Fruit fly (Drosophila melanogaster) whole organism, embryonic: ENCODE measurements around the gene CG9839.

Source experiments
- B-H1 ChIP-seq: fragments of 200-800 bp; sonication (Bioruptor generic); IDR thresholded peaks from 3 replicates; pipeline ENCODE4 v1.3.6; 2022; ENCODE audit warnings: missing biosample characterization, missing genetic modification characterization
- Blimp-1 ChIP-seq: fragments of 200-800 bp; sonication (Bioruptor generic); optimal IDR thresholded peaks from 3 replicates; lab custom pipeline; 2018; ENCODE audit warnings: missing biosample characterization, missing genetic modification characterization, mild to moderate bottlenecking, moderate library complexity, missing genetic modification reagents
- CG10209 ChIP-seq: fragments of 200-800 bp; sonication (Bioruptor generic); optimal IDR thresholded peaks from 3 replicates; lab custom pipeline; 2017; ENCODE audit warnings: missing biosample characterization, mild to moderate bottlenecking, missing genetic modification characterization, missing genetic modification reagents
- CG10321 ChIP-seq: fragments of 200-800 bp; sonication (Bioruptor generic); IDR thresholded peaks from 2 replicates; pipeline ENCODE4 v1.3.6; 2022; ENCODE audit warnings: missing biosample characterization, missing genetic modification characterization
- CG12155 ChIP-seq: fragments of 200-800 bp; sonication (Bioruptor generic); optimal IDR thresholded peaks from 3 replicates; lab custom pipeline; 2016; ENCODE audit warnings: missing biosample characterization, missing genetic modification characterization
- CG17802 ChIP-seq: fragments of 200-800 bp; sonication (Bioruptor generic); optimal IDR thresholded peaks from 2 replicates; lab custom pipeline; 2018; ENCODE audit warnings: missing biosample characterization, mild to moderate bottlenecking, missing genetic modification characterization, moderate library complexity
- CG18619 ChIP-seq: fragments of 200-800 bp; sonication (Bioruptor generic); optimal IDR thresholded peaks from 3 replicates; lab custom pipeline; 2017; ENCODE audit warnings: missing biosample characterization, mild to moderate bottlenecking, missing genetic modification characterization
- CG30431 ChIP-seq: fragments of 200-800 bp; sonication (Bioruptor generic); optimal IDR thresholded peaks from 2 replicates; lab custom pipeline; 2017; ENCODE audit warnings: missing biosample characterization, missing genetic modification characterization
- CG31365 ChIP-seq: fragments of 200-800 bp; sonication (Bioruptor generic); optimal IDR thresholded peaks from 2 replicates; lab custom pipeline; 2018; ENCODE audit warnings: missing biosample characterization, mild to moderate bottlenecking, missing genetic modification characterization
- CG31441 ChIP-seq: fragments of 200-800 bp; sonication (Bioruptor generic); IDR thresholded peaks from 2 replicates; pipeline ENCODE4 v1.3.6; 2022; ENCODE audit warnings: missing biosample characterization, missing genetic modification characterization
- CG32767 ChIP-seq: fragments of 200-800 bp; sonication (Bioruptor generic); IDR thresholded peaks from 2 replicates; pipeline ENCODE4 v1.3.6; 2022; ENCODE audit warnings: missing biosample characterization, missing genetic modification characterization
- CG3281 ChIP-seq: fragments of 200-800 bp; sonication (Bioruptor generic); optimal IDR thresholded peaks from 3 replicates; lab custom pipeline; 2017; ENCODE audit warnings: missing biosample characterization, mild to moderate bottlenecking, missing genetic modification characterization
- CG33213 ChIP-seq: fragments of 200-800 bp; sonication (Bioruptor generic); optimal IDR thresholded peaks from 3 replicates; lab custom pipeline; 2016; ENCODE audit warnings: missing biosample characterization, missing genetic modification characterization
- CG3407 ChIP-seq: fragments of 200-800 bp; sonication (Bioruptor generic); optimal IDR thresholded peaks from 2 replicates; lab custom pipeline; 2018; ENCODE audit warnings: missing biosample characterization, mild to moderate bottlenecking, missing genetic modification characterization
- CG34224 ChIP-seq: fragments of 200-800 bp; sonication (Bioruptor generic); IDR thresholded peaks from 3 replicates; pipeline ENCODE4 v1.3.6; 2022; ENCODE audit warnings: missing biosample characterization, missing genetic modification characterization; ENCODE audit not compliant: partially characterized antibody
- CG4820 ChIP-seq: fragments of 200-800 bp; sonication (Bioruptor generic); optimal IDR thresholded peaks from 3 replicates; lab custom pipeline; 2016; ENCODE audit warnings: missing biosample characterization, missing genetic modification characterization
- CG6254 ChIP-seq: fragments of 200-800 bp; sonication (Bioruptor generic); optimal IDR thresholded peaks from 3 replicates; lab custom pipeline; 2017; ENCODE audit warnings: mild to moderate bottlenecking, missing biosample characterization, missing genetic modification reagents, missing genetic modification characterization
- CG7745 ChIP-seq: fragments of 200-800 bp; sonication (Bioruptor generic); optimal IDR thresholded peaks from 2 replicates; lab custom pipeline; 2018; ENCODE audit warnings: missing biosample characterization, mild to moderate bottlenecking, missing genetic modification characterization, moderate library complexity
- CG8944 ChIP-seq: fragments of 200-800 bp; sonication (Bioruptor generic); optimal IDR thresholded peaks from 3 replicates; lab custom pipeline; 2016; ENCODE audit warnings: missing biosample characterization, missing genetic modification characterization
- CHES-1-like ChIP-seq: fragments of 200-800 bp; sonication (Bioruptor generic); optimal IDR thresholded peaks from 2 replicates; lab custom pipeline; 2016; ENCODE audit warnings: missing biosample characterization, missing genetic modification characterization
- Elba2 ChIP-seq: fragments of 200-800 bp; sonication (Bioruptor generic); optimal IDR thresholded peaks from 3 replicates; lab custom pipeline; 2016; ENCODE audit warnings: missing biosample characterization, missing genetic modification characterization
- Ets97D ChIP-seq: fragments of 200-800 bp; sonication (Bioruptor generic); optimal IDR thresholded peaks from 3 replicates; lab custom pipeline; 2016; ENCODE audit warnings: missing biosample characterization, missing genetic modification characterization
- H15 ChIP-seq: fragments of 200-800 bp; sonication (Bioruptor generic); IDR thresholded peaks from 3 replicates; pipeline ENCODE4 v1.3.6; 2022; ENCODE audit warnings: missing biosample characterization, missing genetic modification characterization
- H2.0 ChIP-seq: fragments of 200-800 bp; sonication (Bioruptor generic); IDR thresholded peaks from 2 replicates; pipeline ENCODE4 v1.3.6; 2022; ENCODE audit warnings: missing biosample characterization, missing genetic modification characterization
- HLHmδ ChIP-seq: fragments of 200-800 bp; sonication (Bioruptor generic); optimal IDR thresholded peaks from 2 replicates; lab custom pipeline; 2018; ENCODE audit warnings: missing biosample characterization, mild to moderate bottlenecking, missing genetic modification characterization, moderate library complexity
- HmgD ChIP-seq: fragments of 200-800 bp; sonication (Bioruptor generic); optimal IDR thresholded peaks from 3 replicates; lab custom pipeline; 2016; ENCODE audit warnings: missing biosample characterization, missing genetic modification characterization
- Hmr ChIP-seq: fragments of 200-800 bp; sonication (Bioruptor generic); optimal IDR thresholded peaks from 3 replicates; lab custom pipeline; 2017; ENCODE audit warnings: mild to moderate bottlenecking, missing biosample characterization, missing genetic modification reagents, missing genetic modification characterization
- Max ChIP-seq: fragments of 200-800 bp; sonication (Bioruptor generic); optimal IDR thresholded peaks from 2 replicates; lab custom pipeline; 2016; ENCODE audit warnings: missing biosample characterization, mild to moderate bottlenecking, missing genetic modification characterization
- Oli ChIP-seq: fragments of 200-800 bp; sonication (Bioruptor generic); optimal IDR thresholded peaks from 2 replicates; lab custom pipeline; 2018; ENCODE audit warnings: missing biosample characterization, mild to moderate bottlenecking, missing genetic modification characterization, moderate library complexity
- Optix ChIP-seq: fragments of 200-800 bp; sonication (Bioruptor generic); IDR thresholded peaks from 3 replicates; pipeline ENCODE4 v1.3.6; 2022; ENCODE audit warnings: missing biosample characterization, missing genetic modification characterization
- Poxn ChIP-seq: fragments of 200-800 bp; sonication (Bioruptor generic); IDR thresholded peaks from 2 replicates; pipeline ENCODE4 v1.3.6; 2022; ENCODE audit warnings: missing biosample characterization, missing genetic modification characterization
- Ssrp ChIP-seq: fragments of 200-800 bp; sonication (Bioruptor generic); optimal IDR thresholded peaks from 2 replicates; lab custom pipeline; 2018; ENCODE audit warnings: missing biosample characterization, mild to moderate bottlenecking, missing genetic modification characterization, moderate library complexity
- Stat92E ChIP-seq, 3 experiments: fragments of >200 bp in 2 of 3; fragments of 200-800 bp in 1 of 3; sonication (Bioruptor generic) in 1 of 3; optimal IDR thresholded peaks; 2 replicates each; lab custom pipeline; 2017 to 2019; ENCODE audit warnings: missing biosample characterization in 3 of 3, missing genetic modification characterization in 3 of 3, mild to moderate bottlenecking in 1 of 3, moderate library complexity in 1 of 3
- Vsx1 ChIP-seq: fragments of 200-800 bp; sonication (Bioruptor generic); optimal IDR thresholded peaks from 2 replicates; lab custom pipeline; 2017; ENCODE audit warnings: missing biosample characterization, mild to moderate bottlenecking, missing genetic modification characterization, missing genetic modification reagents
- ab ChIP-seq: fragments of 200-800 bp; sonication (Bioruptor generic); optimal IDR thresholded peaks from 2 replicates; lab custom pipeline; 2016; ENCODE audit warnings: missing biosample characterization, missing genetic modification characterization
- ara ChIP-seq: fragments of 200-800 bp; sonication (Bioruptor generic); IDR thresholded peaks from 2 replicates; pipeline ENCODE4 v1.3.6; 2022; ENCODE audit warnings: missing biosample characterization, missing genetic modification characterization
- bab2 ChIP-seq: fragments of 200-800 bp; sonication (Bioruptor generic); optimal IDR thresholded peaks from 2 replicates; lab custom pipeline; 2016; ENCODE audit warnings: missing biosample characterization, missing genetic modification characterization
- br ChIP-seq: fragments of >200 bp; optimal IDR thresholded peaks from 2 replicates; lab custom pipeline; 2017
- btn ChIP-seq: fragments of 200-800 bp; sonication (Bioruptor generic); optimal IDR thresholded peaks from 2 replicates; lab custom pipeline; 2016; ENCODE audit warnings: missing biosample characterization, missing genetic modification characterization
- croc ChIP-seq: fragments of 200-800 bp; sonication (Bioruptor generic); conservative IDR thresholded peaks from 3 replicates; pipeline ENCODE4 v1.3.6; 2022; ENCODE audit warnings: missing biosample characterization, missing genetic modification characterization
- mld ChIP-seq: fragments of 200-800 bp; sonication (Bioruptor generic); IDR thresholded peaks from 3 replicates; pipeline ENCODE4 v1.3.6; 2022; ENCODE audit warnings: missing biosample characterization, missing genetic modification characterization; ENCODE audit not compliant: partially characterized antibody
- nom ChIP-seq: fragments of 200-800 bp; sonication (Bioruptor generic); optimal IDR thresholded peaks from 2 replicates; lab custom pipeline; 2017; ENCODE audit warnings: missing biosample characterization, missing genetic modification characterization, mild to moderate bottlenecking, moderate library complexity, missing genetic modification reagents
- pnt ChIP-seq: fragments of 200-800 bp; sonication (Bioruptor generic); optimal IDR thresholded peaks from 3 replicates; lab custom pipeline; 2016; ENCODE audit warnings: missing biosample characterization, missing genetic modification characterization
- ro ChIP-seq: fragments of 200-800 bp; sonication (Bioruptor generic); IDR thresholded peaks from 2 replicates; pipeline ENCODE4 v1.3.6; 2022; ENCODE audit warnings: missing biosample characterization, missing genetic modification characterization
- row ChIP-seq: fragments of 200-800 bp; sonication (Bioruptor generic); IDR thresholded peaks from 3 replicates; pipeline ENCODE4 v1.3.6; 2022; ENCODE audit warnings: missing biosample characterization, missing genetic modification characterization
- run ChIP-seq: fragments of 200-800 bp; sonication (Bioruptor generic); optimal IDR thresholded peaks from 3 replicates; lab custom pipeline; 2018; ENCODE audit warnings: missing biosample characterization, mild to moderate bottlenecking, missing genetic modification characterization
- sim ChIP-seq: fragments of 200-800 bp; sonication (Bioruptor generic); IDR thresholded peaks from 2 replicates; pipeline ENCODE4 v1.3.6; 2022; ENCODE audit warnings: missing biosample characterization, missing genetic modification characterization
- slbo ChIP-seq: fragments of 200-800 bp; sonication (Bioruptor generic); IDR thresholded peaks from 2 replicates; pipeline ENCODE4 v1.3.6; 2022; ENCODE audit warnings: missing biosample characterization, missing genetic modification characterization
- stc ChIP-seq: fragments of 200-800 bp; sonication (Bioruptor generic); IDR thresholded peaks from 2 replicates; pipeline ENCODE4 v1.3.6; 2022; ENCODE audit warnings: missing biosample characterization, missing genetic modification characterization
- unpg ChIP-seq: fragments of 200-800 bp; sonication (Bioruptor generic); optimal IDR thresholded peaks from 3 replicates; lab custom pipeline; 2018; ENCODE audit warnings: missing biosample characterization, mild to moderate bottlenecking, missing genetic modification characterization, moderate library complexity

The CG9839 gene

dm6 chr3R:8849373-8850228 is 44.0 kb upstream of the CG9839 start (continued):
- TF ChIP-seq slbo (GFP tag; lab: Robert Waterston, UW): peak; percentile 43; the same call in 1 of the 2 replicates
- peak; percentile 43 for TF ChIP-seq Blimp-1 (GFP tag; lab: Kevin White, UChicago)
- no peak for TF ChIP-seq bab2
- no peak for TF ChIP-seq CG30431 (GFP tag; lab: Kevin White, UChicago)
- TF ChIP-seq ro (GFP tag; lab: Robert Waterston, UW): no peak
- peak; percentile 47 for TF ChIP-seq ara
- TF ChIP-seq stc (GFP tag; lab: Robert Waterston, UW): no peak
- no peak for TF ChIP-seq CG10321 (GFP tag; lab: Robert Waterston, UW)
- TF ChIP-seq br (lab: Kevin White, UChicago): no peak
- no peak for TF ChIP-seq Elba2 (GFP tag; lab: Kevin White, UChicago)
- 0 out of 2 replicates have a peak, but pooled peaks have one; percentile 24 for TF ChIP-seq H2.0
- no peak for TF ChIP-seq btn (GFP tag; lab: Kevin White, UChicago)
- TF ChIP-seq Ets97D (GFP tag; lab: Kevin White, UChicago): no peak
- peak; percentile 55 for TF ChIP-seq Ssrp (tag; lab: Kevin White, UChicago)
- TF ChIP-seq Hmr (GFP tag; lab: Kevin White, UChicago): peak; percentile 12
- TF ChIP-seq Stat92E (GFP tag; optimal IDR thresholded peaks at IDR 0.05; lab: Kevin White, UChicago): peak in 1 of 3 experiments; percentile 29
- TF ChIP-seq croc (GFP tag; lab: Robert Waterston, UW): no peak
- TF ChIP-seq CG34224 (GFP tag; lab: Robert Waterston, UW): no peak
- TF ChIP-seq CG7745 (tag; lab: Kevin White, UChicago): no peak
- TF ChIP-seq B-H1 (GFP tag; lab: Robert Waterston, UW): no peak; the same call in 2 of the 3 replicates
- no peak for TF ChIP-seq mld (GFP tag; lab: Robert Waterston, UW)
- TF ChIP-seq CG4820 (GFP tag; lab: Kevin White, UChicago): peak; percentile 41
- TF ChIP-seq unpg (GFP tag; lab: Kevin White, UChicago): peak; percentile 59
- no peak for TF ChIP-seq Max
- TF ChIP-seq HLHmδ: peak; percentile 50
- TF ChIP-seq HmgD (GFP tag; lab: Kevin White, UChicago): no peak
- TF ChIP-seq CG18619 (GFP tag; lab: Kevin White, UChicago): no peak
- no peak for TF ChIP-seq CG12155 (GFP tag; lab: Kevin White, UChicago)
- no peak for TF ChIP-seq CG31365 (tag; lab: Kevin White, UChicago)
- no peak for TF ChIP-seq Vsx1
- TF ChIP-seq CG3281 (GFP tag; lab: Kevin White, UChicago): no peak
- no peak for TF ChIP-seq run
- no peak for TF ChIP-seq CG32767
- TF ChIP-seq CG17802 (tag; lab: Kevin White, UChicago): no peak
- TF ChIP-seq pnt (GFP tag; lab: Kevin White, UChicago): no peak
- TF ChIP-seq CG33213 (GFP tag; lab: Kevin White, UChicago): no peak
- no peak for TF ChIP-seq CG6254 (GFP tag; lab: Kevin White, UChicago)
- TF ChIP-seq nom (GFP tag; lab: Kevin White, UChicago): peak; percentile 12
- TF ChIP-seq row (GFP tag; lab: Robert Waterston, UW): peak; percentile 36; the same call in 2 of the 3 replicates
- TF ChIP-seq CG8944 (GFP tag; lab: Kevin White, UChicago): no peak
- TF ChIP-seq ab (GFP tag; lab: Kevin White, UChicago): no peak
- TF ChIP-seq CHES-1-like (GFP tag; lab: Kevin White, UChicago): no peak
- TF ChIP-seq sim: no peak
- TF ChIP-seq CG10209 (GFP tag; lab: Kevin White, UChicago): no peak
- TF ChIP-seq Oli: peak; percentile 32
- no peak for TF ChIP-seq CG31441 (GFP tag; lab: Robert Waterston, UW)
- TF ChIP-seq CG3407 (GFP tag; lab: Kevin White, UChicago): no peak
- no peak for TF ChIP-seq Poxn (GFP tag; lab: Robert Waterston, UW)
- no peak for TF ChIP-seq Optix
- no peak for TF ChIP-seq H15
